Fruit fly (Drosophila melanogaster) whole organism, embryonic: ENCODE data around the gene hiro.

Source experiments
- Abd-B ChIP-seq: fragments of 200-800 bp; sonication (Bioruptor generic); optimal IDR thresholded peaks from 2 replicates; lab custom pipeline; 2018; ENCODE audit warnings: missing biosample characterization, mild to moderate bottlenecking, missing genetic modification characterization, moderate library complexity
- Bdp1 ChIP-seq: fragments of 200-800 bp; sonication (Bioruptor generic); optimal IDR thresholded peaks from 3 replicates; lab custom pipeline; 2016; ENCODE audit warnings: missing biosample characterization, missing genetic modification characterization
- CG11504 ChIP-seq: fragments of 200-800 bp; sonication (Bioruptor generic); optimal IDR thresholded peaks from 3 replicates; lab custom pipeline; 2019; ENCODE audit warnings: missing biosample characterization, mild to moderate bottlenecking, missing genetic modification characterization, moderate library complexity
- CG12104 ChIP-seq: fragments of 200-800 bp; sonication (Bioruptor generic); optimal IDR thresholded peaks from 3 replicates; lab custom pipeline; 2016; ENCODE audit warnings: missing biosample characterization, missing genetic modification characterization
- CG12942 ChIP-seq: fragments of 200-800 bp; sonication (Bioruptor generic); optimal IDR thresholded peaks from 3 replicates; lab custom pipeline; 2016; ENCODE audit warnings: missing biosample characterization, missing genetic modification characterization
- CG13123 ChIP-seq: fragments of 200-800 bp; sonication (Bioruptor generic); optimal IDR thresholded peaks from 2 replicates; lab custom pipeline; 2016; ENCODE audit warnings: missing biosample characterization, missing genetic modification characterization
- CG15269 ChIP-seq: fragments of 200-800 bp; sonication (Bioruptor generic); optimal IDR thresholded peaks from 2 replicates; lab custom pipeline; 2018; ENCODE audit warnings: missing biosample characterization, mild to moderate bottlenecking, missing genetic modification characterization, moderate library complexity
- CG15479 ChIP-seq: fragments of 200-800 bp; sonication (Bioruptor generic); optimal IDR thresholded peaks from 3 replicates; lab custom pipeline; 2019; ENCODE audit warnings: missing biosample characterization, mild to moderate bottlenecking, missing genetic modification characterization, moderate library complexity
- CG18476 ChIP-seq: fragments of 200-800 bp; sonication (Bioruptor generic); optimal IDR thresholded peaks from 2 replicates; lab custom pipeline; 2016; ENCODE audit warnings: missing biosample characterization, mild to moderate bottlenecking, missing genetic modification characterization
- CG18764 ChIP-seq: fragments of 200-800 bp; sonication (Bioruptor generic); optimal IDR thresholded peaks from 3 replicates; lab custom pipeline; 2016; ENCODE audit warnings: missing biosample characterization, missing genetic modification characterization
- CG2202 ChIP-seq: fragments of 200-800 bp; sonication (Bioruptor generic); optimal IDR thresholded peaks from 2 replicates; lab custom pipeline; 2018; ENCODE audit warnings: missing biosample characterization, mild to moderate bottlenecking, missing genetic modification characterization
- CG30431 ChIP-seq: fragments of 200-800 bp; sonication (Bioruptor generic); optimal IDR thresholded peaks from 2 replicates; lab custom pipeline; 2017; ENCODE audit warnings: missing biosample characterization, missing genetic modification characterization
- CG3838 ChIP-seq: fragments of 200-800 bp; sonication (Bioruptor generic); optimal IDR thresholded peaks from 3 replicates; lab custom pipeline; 2016; ENCODE audit warnings: missing biosample characterization, missing genetic modification characterization
- CG5953 ChIP-seq: fragments of 200-800 bp; sonication (Bioruptor generic); IDR thresholded peaks from 2 replicates; pipeline ENCODE4 v1.3.6; 2022; ENCODE audit warnings: missing biosample characterization, missing genetic modification characterization
- CG6272 ChIP-seq: fragments of 200-800 bp; sonication (Bioruptor generic); IDR thresholded peaks from 2 replicates; pipeline ENCODE4 v1.3.6; 2022; ENCODE audit warnings: missing biosample characterization, missing genetic modification characterization
- CG7963 ChIP-seq: fragments of 200-800 bp; sonication (Bioruptor generic); IDR thresholded peaks from 3 replicates; pipeline ENCODE4 v1.3.6; 2022; ENCODE audit warnings: missing biosample characterization, missing genetic modification characterization; ENCODE audit not compliant: partially characterized antibody
- CG9932 ChIP-seq: fragments of 200-800 bp; sonication (Bioruptor generic); IDR thresholded peaks from 2 replicates; pipeline ENCODE4 v1.3.6; 2022; ENCODE audit warnings: missing biosample characterization, missing genetic modification characterization
- Chrac-16 ChIP-seq: fragments of 200-800 bp; sonication (Bioruptor generic); optimal IDR thresholded peaks from 3 replicates; lab custom pipeline; 2016; ENCODE audit warnings: missing biosample characterization, missing genetic modification characterization
- Dll ChIP-seq: fragments of 200-800 bp; sonication (Bioruptor generic); IDR thresholded peaks from 4 replicates; pipeline ENCODE4 v1.3.6; 2022; ENCODE audit warnings: missing biosample characterization, missing genetic modification characterization; ENCODE audit not compliant: partially characterized antibody
- Drgx ChIP-seq: fragments of 200-800 bp; sonication (Bioruptor generic); IDR thresholded peaks from 2 replicates; pipeline ENCODE4 v1.3.6; 2022; ENCODE audit warnings: missing biosample characterization, missing genetic modification characterization
- E2f2 ChIP-seq: fragments of 200-800 bp; sonication (Bioruptor generic); IDR thresholded peaks from 2 replicates; pipeline ENCODE4 v1.3.6; 2022; ENCODE audit warnings: missing biosample characterization, missing genetic modification characterization
- GATAe ChIP-seq: fragments of 200-800 bp; sonication (Bioruptor generic); conservative IDR thresholded peaks from 2 replicates; pipeline ENCODE4 v1.3.6; 2022; ENCODE audit warnings: missing biosample characterization, missing genetic modification characterization
- Hr51 ChIP-seq, 2 experiments: fragments of 200-800 bp; sonication (Bioruptor generic); optimal IDR thresholded peaks; 2 replicates in 1 of 2; 3 replicates in 1 of 2; lab custom pipeline; 2016 to 2018; ENCODE audit warnings: missing biosample characterization in 2 of 2, missing genetic modification characterization in 2 of 2, mild to moderate bottlenecking in 1 of 2, moderate library complexity in 1 of 2
- Hr78 ChIP-seq, 2 experiments: fragments of 200-800 bp in 1 of 2; fragments of >200 bp in 1 of 2; sonication (Bioruptor generic) in 1 of 2; optimal IDR thresholded peaks; 2 replicates each; lab custom pipeline; 2017 to 2019; ENCODE audit warnings: missing biosample characterization in 2 of 2, missing genetic modification characterization in 2 of 2, mild to moderate bottlenecking in 1 of 2, moderate library complexity in 1 of 2
- Kr ChIP-seq: fragments of 200-800 bp; sonication (Bioruptor generic); optimal IDR thresholded peaks from 2 replicates; lab custom pipeline; 2017; ENCODE audit warnings: missing biosample characterization, mild to moderate bottlenecking, missing genetic modification characterization
- Med ChIP-seq: fragments of 200-800 bp; sonication (Bioruptor generic); peaks from one replicate; lab custom pipeline; 2016; ENCODE audit warnings: missing biosample characterization, missing genetic modification characterization, mild to moderate bottlenecking, inconsistent platforms, moderate library complexity
- Nf-YC ChIP-seq: fragments of 200-800 bp; optimal IDR thresholded peaks from 3 replicates; lab custom pipeline; 2019; ENCODE audit warnings: missing biosample characterization, mild to moderate bottlenecking, missing genetic modification characterization, moderate library complexity
- Poxn ChIP-seq: fragments of 200-800 bp; sonication (Bioruptor generic); IDR thresholded peaks from 2 replicates; pipeline ENCODE4 v1.3.6; 2022; ENCODE audit warnings: missing biosample characterization, missing genetic modification characterization
- Ptx1 ChIP-seq: fragments of 200-800 bp; sonication (Bioruptor generic); IDR thresholded peaks from 2 replicates; pipeline ENCODE4 v1.3.6; 2022; ENCODE audit warnings: missing biosample characterization, missing genetic modification characterization
- Side ChIP-seq: fragments of 200-800 bp; sonication (Bioruptor generic); optimal IDR thresholded peaks from 2 replicates; lab custom pipeline; 2016; ENCODE audit warnings: missing biosample characterization, missing genetic modification characterization
- Sin3A ChIP-seq: fragments of >200 bp; optimal IDR thresholded peaks from 2 replicates; lab custom pipeline; 2018
- Sox100B ChIP-seq: fragments of 200-800 bp; sonication (Bioruptor generic); optimal IDR thresholded peaks from 3 replicates; lab custom pipeline; 2018; ENCODE audit warnings: missing biosample characterization, mild to moderate bottlenecking, missing genetic modification characterization
- abd-A ChIP-seq: fragments of 200-800 bp; sonication (Bioruptor generic); optimal IDR thresholded peaks from 3 replicates; lab custom pipeline; 2019; ENCODE audit warnings: missing biosample characterization, mild to moderate bottlenecking, missing genetic modification characterization, moderate library complexity
- disco-r ChIP-seq: fragments of 200-800 bp; sonication (Bioruptor generic); optimal IDR thresholded peaks from 2 replicates; lab custom pipeline; 2016; ENCODE audit warnings: missing biosample characterization, missing genetic modification characterization
- dysf ChIP-seq: fragments of 200-800 bp; sonication (Bioruptor generic); IDR thresholded peaks from 3 replicates; pipeline ENCODE4 v1.3.6; 2022; ENCODE audit warnings: missing biosample characterization, missing genetic modification characterization
- esg ChIP-seq: fragments of 200-800 bp; sonication (Bioruptor generic); conservative IDR thresholded peaks from 2 replicates; pipeline ENCODE4 v1.3.6; 2022; ENCODE audit warnings: missing biosample characterization, missing genetic modification characterization
- eve ChIP-seq, 2 experiments: fragments of >200 bp; optimal IDR thresholded peaks; 2 replicates each; lab custom pipeline; 2017; ENCODE audit warnings: missing biosample characterization in 2 of 2, missing genetic modification characterization in 2 of 2
- ewg ChIP-seq: fragments of 200-800 bp; sonication (Bioruptor generic); optimal IDR thresholded peaks from 3 replicates; lab custom pipeline; 2017; ENCODE audit warnings: mild to moderate bottlenecking, missing biosample characterization, missing genetic modification reagents, missing genetic modification characterization
- fd102C ChIP-seq: fragments of 200-800 bp; sonication (Bioruptor generic); optimal IDR thresholded peaks from 2 replicates; lab custom pipeline; 2018; ENCODE audit warnings: missing biosample characterization, mild to moderate bottlenecking, missing genetic modification characterization, moderate library complexity
- knrl ChIP-seq: fragments of 200-800 bp; sonication (Bioruptor generic); IDR thresholded peaks from 3 replicates; pipeline ENCODE4 v1.3.6; 2022; ENCODE audit warnings: missing biosample characterization, missing genetic modification characterization; ENCODE audit not compliant: partially characterized antibody
- lab ChIP-seq: fragments of 200-800 bp; sonication (Bioruptor generic); optimal IDR thresholded peaks from 3 replicates; lab custom pipeline; 2017; ENCODE audit warnings: missing biosample characterization, missing genetic modification characterization, mild to moderate bottlenecking, moderate library complexity, missing genetic modification reagents
- mam ChIP-seq: fragments of 200-800 bp; sonication (Bioruptor generic); optimal IDR thresholded peaks from 3 replicates; lab custom pipeline; 2016; ENCODE audit warnings: missing biosample characterization, missing genetic modification characterization
- psq ChIP-seq: fragments of 200-800 bp; sonication (Bioruptor generic); optimal IDR thresholded peaks from 2 replicates; lab custom pipeline; 2017; ENCODE audit warnings: missing biosample characterization, missing genetic modification characterization
- pzg ChIP-seq: fragments of 200-800 bp; sonication (Bioruptor generic); optimal IDR thresholded peaks from 3 replicates; lab custom pipeline; 2018; ENCODE audit warnings: missing biosample characterization, mild to moderate bottlenecking, missing genetic modification characterization, moderate library complexity
- ro ChIP-seq: fragments of 200-800 bp; sonication (Bioruptor generic); IDR thresholded peaks from 2 replicates; pipeline ENCODE4 v1.3.6; 2022; ENCODE audit warnings: missing biosample characterization, missing genetic modification characterization
- sd ChIP-seq: fragments of 200-800 bp; sonication (Bioruptor generic); optimal IDR thresholded peaks from 3 replicates; lab custom pipeline; 2018; ENCODE audit warnings: missing biosample characterization, mild to moderate bottlenecking, missing genetic modification characterization, moderate library complexity
- sqz ChIP-seq: fragments of 200-800 bp; sonication (Bioruptor generic); optimal IDR thresholded peaks from 3 replicates; lab custom pipeline; 2018; ENCODE audit warnings: missing biosample characterization, mild to moderate bottlenecking, missing genetic modification characterization
- tna ChIP-seq: fragments of 200-800 bp; sonication (Bioruptor generic); IDR thresholded peaks from 2 replicates; pipeline ENCODE4 v1.3.6; 2022; ENCODE audit warnings: missing biosample characterization, missing genetic modification characterization; ENCODE audit not compliant: partially characterized antibody
- trem ChIP-seq: fragments of 200-800 bp; optimal IDR thresholded peaks from 3 replicates; lab custom pipeline; 2019; ENCODE audit warnings: missing biosample characterization, mild to moderate bottlenecking, missing genetic modification characterization, moderate library complexity
- wor ChIP-seq: fragments of 200-800 bp; sonication (Bioruptor generic); IDR thresholded peaks from 2 replicates; pipeline ENCODE4 v1.3.6; 2022; ENCODE audit warnings: missing biosample characterization, missing genetic modification characterization

The hiro gene

DNA sequence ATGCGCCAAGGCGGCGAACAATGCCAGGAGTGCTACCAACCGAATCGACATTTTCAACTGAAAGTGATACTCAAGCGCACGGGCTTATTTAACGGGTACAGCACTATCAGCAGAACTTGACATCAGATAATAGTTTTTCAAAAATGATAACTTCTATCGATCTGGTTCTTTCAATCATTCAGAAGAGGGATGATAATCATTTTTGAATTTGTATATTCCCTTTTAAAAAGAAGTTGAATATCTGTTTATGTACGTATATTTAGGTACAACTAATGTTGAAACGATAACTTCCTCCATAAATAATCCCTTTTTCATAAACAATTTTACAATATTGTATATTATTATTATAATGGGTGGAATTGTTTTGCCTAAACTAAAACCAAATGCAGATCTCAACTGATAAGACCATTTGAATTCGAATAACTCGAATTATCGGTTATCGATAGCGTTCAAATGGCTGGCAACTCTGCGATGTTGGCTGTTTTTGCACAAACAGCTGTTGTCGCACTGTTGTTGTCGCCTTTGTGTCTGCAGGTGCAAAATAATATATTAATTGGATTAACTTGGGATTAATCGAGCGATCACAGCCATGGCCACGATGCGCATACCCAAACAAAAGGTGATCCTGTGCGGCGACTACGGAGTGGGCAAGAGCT lies 2.4 kb upstream of the hiro start, which contains the start of the genes CG32483 and RabX6 (continued):
- TF ChIP-seq Sox100B (GFP tag; lab: Kevin White, UChicago), result no peak
- TF ChIP-seq Poxn (GFP tag; lab: Robert Waterston, UW), result no peak
- TF ChIP-seq fd102C, result no peak
- TF ChIP-seq tna (GFP tag; lab: Robert Waterston, UW), result no peak
- no peak for TF ChIP-seq Kr (GFP tag; lab: Kevin White, UChicago)
- no peak for TF ChIP-seq Side
- peak; percentile 55; the same call in 2 of the 4 replicates for TF ChIP-seq Dll (GFP tag; lab: Robert Waterston, UW)
- TF ChIP-seq CG13123, result no peak
- TF ChIP-seq CG12104, result no peak
- peak; percentile 54 for TF ChIP-seq pzg (GFP tag; lab: Kevin White, UChicago)
- 0 out of 3 replicates have a peak, but pooled peaks have one; percentile 53 for TF ChIP-seq CG7963 (GFP tag; lab: Robert Waterston, UW)
- TF ChIP-seq wor (GFP tag; lab: Robert Waterston, UW), result no peak
- no peak for TF ChIP-seq CG2202 (tag; lab: Kevin White, UChicago)
- no peak for TF ChIP-seq Nf-YC (tag; lab: Kevin White, UChicago)
- peak; percentile 90 for TF ChIP-seq E2f2
- TF ChIP-seq CG12942 (GFP tag; lab: Kevin White, UChicago), result no peak
- no peak for TF ChIP-seq Abd-B (GFP tag; lab: Kevin White, UChicago)
- no peak for TF ChIP-seq CG18476 (GFP tag; lab: Kevin White, UChicago)
- TF ChIP-seq eve (GFP tag; optimal IDR thresholded peaks at IDR 0.05; lab: Kevin White, UChicago), result no peak
- peak; percentile 58 for TF ChIP-seq CG15479 (GFP tag; lab: Kevin White, UChicago)
- peak; percentile 2 for TF ChIP-seq sqz
- no peak for TF ChIP-seq ro (GFP tag; lab: Robert Waterston, UW)
- TF ChIP-seq Sin3A (lab: Kevin White, UChicago), result peak; percentile 1
- TF ChIP-seq Hr78 (GFP tag; optimal IDR thresholded peaks at IDR 0.05; lab: Kevin White, UChicago), result no peak
- TF ChIP-seq Chrac-16 (GFP tag; lab: Kevin White, UChicago), result no peak
- no peak for TF ChIP-seq psq
- TF ChIP-seq CG30431, result no peak
- TF ChIP-seq CG15269 (tag; lab: Kevin White, UChicago), result no peak
- no peak for TF ChIP-seq CG11504 (tag; lab: Kevin White, UChicago)
- TF ChIP-seq GATAe (GFP tag; lab: Robert Waterston, UW), result no peak
- no peak for TF ChIP-seq dysf (GFP tag; lab: Robert Waterston, UW)
- TF ChIP-seq disco-r (GFP tag; lab: Kevin White, UChicago), result no peak
- no peak for TF ChIP-seq CG18764 (GFP tag; lab: Kevin White, UChicago)
- peak; percentile 8 for TF ChIP-seq ewg (GFP tag; lab: Kevin White, UChicago)
- TF ChIP-seq CG6272 (GFP tag; lab: Robert Waterston, UW), result no peak
- peak; percentile 95 for TF ChIP-seq CG3838 (GFP tag; lab: Kevin White, UChicago)
- TF ChIP-seq Hr51 (GFP tag; optimal IDR thresholded peaks at IDR 0.05; lab: Kevin White, UChicago), result no peak
- peak; percentile 5 for TF ChIP-seq Med (GFP tag; lab: Kevin White, UChicago)
- no peak for TF ChIP-seq mam (GFP tag; lab: Kevin White, UChicago)
- no peak for TF ChIP-seq CG5953 (GFP tag; lab: Robert Waterston, UW)
- TF ChIP-seq Bdp1 (GFP tag; lab: Kevin White, UChicago), result no peak
- TF ChIP-seq Ptx1 (GFP tag; lab: Robert Waterston, UW), result no peak
- TF ChIP-seq Drgx (GFP tag; lab: Robert Waterston, UW), result no peak
- peak; percentile 35 for TF ChIP-seq trem (tag; lab: Kevin White, UChicago)
- TF ChIP-seq esg (GFP tag; lab: Robert Waterston, UW), result no peak
- no peak for TF ChIP-seq abd-A (tag; lab: Kevin White, UChicago)
- no peak for TF ChIP-seq sd (tag; lab: Kevin White, UChicago)
- TF ChIP-seq knrl (GFP tag; lab: Robert Waterston, UW), result no peak
- no peak for TF ChIP-seq lab
- no peak for TF ChIP-seq CG9932 (GFP tag; lab: Robert Waterston, UW)
